Worm (Caenorhabditis elegans) whole organism, early embryonic: ENCODE data around the gene F10G7.9.

Experiments
- B0310.2 ChIP-seq: sonication (generic microtip); optimal IDR thresholded peaks from 2 replicates; lab custom pipeline; 2016; ENCODE audit warnings: mild to moderate bottlenecking, missing genetic modification characterization, missing compliant biosample characterization
- ama-1 ChIP-seq: fragments of 150-350 bp; optimal IDR thresholded peaks from 2 replicates; lab custom pipeline; 2014
- ceh-36 ChIP-seq: sonication (generic microtip); optimal IDR thresholded peaks from 2 replicates; lab custom pipeline; 2016; ENCODE audit warnings: missing genetic modification characterization, inconsistent platforms, missing compliant biosample characterization
- hmbx-1 ChIP-seq: sonication (generic microtip); optimal IDR thresholded peaks from 2 replicates; lab custom pipeline; 2016; ENCODE audit warnings: mild to moderate bottlenecking, missing genetic modification characterization, missing compliant biosample characterization
- hnd-1 ChIP-seq: sonication (generic microtip); optimal IDR thresholded peaks from 2 replicates; lab custom pipeline; 2016; ENCODE audit warnings: missing genetic modification characterization, missing compliant biosample characterization
- tbx-11 ChIP-seq: fragments of 200-800 bp; sonication (Bioruptor generic); IDR thresholded peaks from 2 replicates; pipeline ENCODE4 v1.3.6; 2022; ENCODE audit warnings: missing genetic modification characterization, missing compliant biosample characterization
- tbx-37 ChIP-seq: fragments of 200-800 bp; sonication (Bioruptor generic); conservative IDR thresholded peaks from 2 replicates; pipeline ENCODE4 v1.3.6; 2022; ENCODE audit warnings: missing genetic modification reagents, missing genetic modification characterization, missing compliant biosample characterization

DNA sequence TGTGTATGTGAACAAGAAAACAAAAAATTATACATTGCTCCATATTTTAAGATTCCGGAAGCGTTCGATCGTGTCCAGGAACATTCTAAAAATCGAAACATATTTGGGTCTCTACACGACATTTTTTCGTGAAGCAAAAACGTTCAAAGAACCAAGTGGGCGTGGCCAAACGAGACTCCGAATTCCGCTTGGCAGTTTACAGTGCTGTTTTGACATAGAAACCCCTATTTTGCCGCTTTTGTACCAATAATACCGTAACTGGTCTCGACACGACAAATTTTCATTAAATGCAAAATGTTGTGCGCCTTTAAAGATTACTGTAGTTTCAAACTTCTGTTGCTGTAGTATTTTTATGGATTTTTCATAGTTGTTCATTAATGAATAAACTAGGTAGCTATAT is 49.4 kb upstream of the F10G7.9 start:
- TF ChIP-seq hmbx-1 (tag; lab: Kevin White, UChicago), result no peak
- no peak for TF ChIP-seq ama-1
- no peak for TF ChIP-seq ceh-36
- no peak for TF ChIP-seq hnd-1 (tag; lab: Kevin White, UChicago)
- TF ChIP-seq B0310.2 (tag; lab: Kevin White, UChicago), result no peak
- TF ChIP-seq tbx-37 (GFP tag; lab: Robert Waterston, UW), result no peak
- TF ChIP-seq tbx-11 (GFP tag; lab: Robert Waterston, UW), result no peak
